Worm (Caenorhabditis elegans): ENCODE measurements around the gene W04H10.2.

- TF ChIP-seq nhr-237 (tag; optimal IDR thresholded peaks at IDR 0.05) (no peak), nhr-28 (tag; optimal IDR thresholded peaks at IDR 0.05) (no peak), mls-2 (tag; optimal IDR thresholded peaks at IDR 0.05) (no peak), ceh-43 (GFP tag; optimal IDR thresholded peaks at IDR 0.05) (no peak), lsy-2 (tag; optimal IDR thresholded peaks at IDR 0.05) (no peak), pha-4 (tag; optimal IDR thresholded peaks at IDR 0.05) (no peak), ztf-11 (tag; optimal IDR thresholded peaks at IDR 0.05) (no peak), lin-13 (tag; optimal IDR thresholded peaks at IDR 0.05) (no peak), blmp-1 (tag; optimal IDR thresholded peaks at IDR 0.05) (no peak), mep-1 (tag; optimal IDR thresholded peaks at IDR 0.05) (no peak), unc-62 (GFP tag; optimal IDR thresholded peaks at IDR 0.05) (no peak), bed-3 (GFP tag; optimal IDR thresholded peaks at IDR 0.05) (no peak), mab-5 (tag; optimal IDR thresholded peaks at IDR 0.05) (no peak)
Measured at ce11 chrII:602020-602419, 3.3 kb upstream of the W04H10.2 start, which contains the start of gene nhl-3.
